Worm (Caenorhabditis elegans) whole organism, L4 larva: Measurements from ENCODE around the gene ser-6.
A peak's percentile ranks its signal among the peaks of the same experiment; 100 is the strongest.

ENCODE experiments used
- D1046.2 ChIP-seq: fragments of 200-800 bp; sonication (Bioruptor generic); IDR thresholded peaks from 2 replicates; pipeline ENCODE4 v1.3.6; 2022; ENCODE audit warnings: missing genetic modification characterization, missing compliant biosample characterization
- F10B5.3 ChIP-seq: sonication (generic microtip); optimal IDR thresholded peaks from 2 replicates; lab custom pipeline; 2016; ENCODE audit warnings: mild to moderate bottlenecking, missing genetic modification characterization, missing compliant biosample characterization
- F26F4.8 ChIP-seq: fragments of 200-800 bp; sonication (Bioruptor generic); conservative IDR thresholded peaks from 2 replicates; pipeline ENCODE4 v1.3.6; 2022; ENCODE audit warnings: missing genetic modification characterization, missing compliant biosample characterization
- F37D6.2 ChIP-seq: sonication (generic microtip); optimal IDR thresholded peaks from 2 replicates; lab custom pipeline; 2016; ENCODE audit warnings: mild to moderate bottlenecking, missing genetic modification characterization, missing compliant biosample characterization
- F49E8.2 ChIP-seq: sonication (generic microtip); optimal IDR thresholded peaks from 2 replicates; lab custom pipeline; 2016; ENCODE audit warnings: missing compliant biosample characterization, mild to moderate bottlenecking, missing genetic modification characterization, borderline replicate concordance
- T20F7.1 ChIP-seq: fragments of 200-800 bp; sonication (Bioruptor generic); optimal IDR thresholded peaks from 2 replicates; lab custom pipeline; 2018; ENCODE audit warnings: mild to moderate bottlenecking, missing genetic modification characterization, missing compliant biosample characterization
- Y105C5A.15 ChIP-seq: fragments of 200-800 bp; sonication (Bioruptor generic); IDR thresholded peaks from 2 replicates; pipeline ENCODE4 v1.3.6; 2022; ENCODE audit warnings: missing genetic modification characterization, missing compliant biosample characterization
- Y48G9A.11 ChIP-seq: fragments of 200-800 bp; sonication (Bioruptor generic); IDR thresholded peaks from 2 replicates; pipeline ENCODE4 v1.3.6; 2022; ENCODE audit warnings: missing genetic modification reagents, missing genetic modification characterization, missing compliant biosample characterization
- Y75B8A.6 ChIP-seq: fragments of 200-800 bp; sonication (Bioruptor generic); IDR thresholded peaks from 2 replicates; pipeline ENCODE4 v1.3.6; 2022; ENCODE audit warnings: missing genetic modification reagents, missing genetic modification characterization, missing compliant biosample characterization
- ZK337.2 ChIP-seq: fragments of 200-800 bp; sonication (Bioruptor generic); IDR thresholded peaks from 2 replicates; pipeline ENCODE4 v1.3.6; 2022; ENCODE audit warnings: missing genetic modification reagents, missing genetic modification characterization, missing compliant biosample characterization
- ZK546.5 ChIP-seq, 2 experiments: sonication (generic microtip); optimal IDR thresholded peaks; 2 replicates each; lab custom pipeline; 2017; ENCODE audit warnings: missing biosample characterization in 2 of 2, missing genetic modification characterization in 2 of 2
- aha-1 ChIP-seq: fragments of 150-350 bp; peaks from one replicate; lab custom pipeline; 2014; ENCODE audit warnings: missing biosample characterization, missing genetic modification characterization
- arid-1 ChIP-seq: fragments of 200-800 bp; sonication (Bioruptor generic); conservative IDR thresholded peaks from 2 replicates; pipeline ENCODE4 v1.3.6; 2022; ENCODE audit warnings: missing genetic modification reagents, missing genetic modification characterization, missing compliant biosample characterization
- ceh-32 ChIP-seq: sonication (generic microtip); optimal IDR thresholded peaks from 2 replicates; lab custom pipeline; 2016; ENCODE audit warnings: mild to moderate bottlenecking, missing genetic modification characterization, missing compliant biosample characterization; ENCODE audit not compliant: poor library complexity
- ceh-82 ChIP-seq: sonication (generic microtip); optimal IDR thresholded peaks from 2 replicates; lab custom pipeline; 2017; ENCODE audit warnings: missing biosample characterization, missing genetic modification characterization
- ces-1 ChIP-seq: fragments of 150-350 bp; sonication (generic microtip); optimal IDR thresholded peaks from 4 replicates; lab custom pipeline; 2014; ENCODE audit warnings: missing biosample characterization, missing genetic modification reagents, missing genetic modification characterization
- cey-2 ChIP-seq: sonication (generic microtip); optimal IDR thresholded peaks from 3 replicates; lab custom pipeline; 2017; ENCODE audit warnings: missing genetic modification characterization, mild to moderate bottlenecking, missing compliant biosample characterization, antibody characterized with exemption, borderline replicate concordance; ENCODE audit not compliant: insufficient read depth
- daf-16 ChIP-seq, 3 experiments: sonication (generic microtip); optimal IDR thresholded peaks; 2 replicates each; lab custom pipeline; 2016 to 2017; ENCODE audit warnings: missing genetic modification characterization in 3 of 3, missing genetic modification reagents in 3 of 3, mild to moderate bottlenecking in 2 of 3, missing compliant biosample characterization in 2 of 3, missing biosample characterization in 1 of 3, moderate library complexity in 1 of 3
- daf-19 ChIP-seq: fragments of 200-800 bp; sonication (Bioruptor generic); conservative IDR thresholded peaks from 2 replicates; pipeline ENCODE4 v1.3.6; 2022; ENCODE audit warnings: missing genetic modification characterization, missing compliant biosample characterization
- dmd-6 ChIP-seq: fragments of 200-800 bp; sonication (Bioruptor generic); IDR thresholded peaks from 2 replicates; pipeline ENCODE4 v1.3.6; 2022; ENCODE audit warnings: missing genetic modification reagents, missing genetic modification characterization, missing compliant biosample characterization
- dve-1 ChIP-seq: sonication (generic microtip); optimal IDR thresholded peaks from 2 replicates; lab custom pipeline; 2017; ENCODE audit warnings: antibody characterized with exemption, mild to moderate bottlenecking, missing genetic modification characterization, missing compliant biosample characterization; ENCODE audit not compliant: insufficient read depth
- egl-27 ChIP-seq: sonication (generic microtip); optimal IDR thresholded peaks from 3 replicates; lab custom pipeline; 2017; ENCODE audit warnings: missing biosample characterization, missing genetic modification reagents, missing genetic modification characterization
- fkh-10 ChIP-seq: fragments of 150-350 bp; optimal IDR thresholded peaks from 2 replicates; lab custom pipeline; 2014; ENCODE audit warnings: missing biosample characterization, missing genetic modification reagents, missing genetic modification characterization
- gei-8 ChIP-seq: fragments of 200-800 bp; sonication (Bioruptor generic); optimal IDR thresholded peaks from 2 replicates; lab custom pipeline; 2018; ENCODE audit warnings: mild to moderate bottlenecking, missing genetic modification characterization, missing compliant biosample characterization
- hlh-11 ChIP-seq: fragments of 200-800 bp; sonication (Bioruptor generic); optimal IDR thresholded peaks from 2 replicates; lab custom pipeline; 2018; ENCODE audit warnings: mild to moderate bottlenecking, missing genetic modification characterization, missing compliant biosample characterization
- jun-1 ChIP-seq: fragments of 150-350 bp; optimal IDR thresholded peaks from 2 replicates; lab custom pipeline; 2014; ENCODE audit warnings: missing biosample characterization, missing genetic modification reagents, missing genetic modification characterization
- lim-7 ChIP-seq: fragments of 200-800 bp; sonication (Bioruptor generic); IDR thresholded peaks from 2 replicates; pipeline ENCODE4 v1.3.6; 2022; ENCODE audit warnings: missing genetic modification characterization, missing compliant biosample characterization
- lin-15B ChIP-seq: fragments of 150-350 bp; sonication (generic microtip); optimal IDR thresholded peaks from 3 replicates; lab custom pipeline; 2014; ENCODE audit warnings: missing biosample characterization, missing genetic modification characterization
- lin-38 ChIP-seq: fragments of 200-800 bp; sonication (Bioruptor generic); IDR thresholded peaks from 2 replicates; pipeline ENCODE4 v1.3.6; 2022; ENCODE audit warnings: missing genetic modification reagents, missing genetic modification characterization, missing compliant biosample characterization
- nhr-111 ChIP-seq: fragments of 200-800 bp; sonication (Bioruptor generic); optimal IDR thresholded peaks from 2 replicates; lab custom pipeline; 2018; ENCODE audit warnings: mild to moderate bottlenecking, missing genetic modification characterization, missing compliant biosample characterization
- nhr-237 ChIP-seq: sonication (generic microtip); optimal IDR thresholded peaks from 2 replicates; lab custom pipeline; 2017; ENCODE audit warnings: missing biosample characterization, missing genetic modification characterization
- nhr-28 ChIP-seq: fragments of 150-350 bp; optimal IDR thresholded peaks from 2 replicates; lab custom pipeline; 2014; ENCODE audit warnings: missing biosample characterization, missing genetic modification characterization
- nhr-42 ChIP-seq: fragments of 200-800 bp; sonication (Bioruptor generic); IDR thresholded peaks from 2 replicates; pipeline ENCODE4 v1.3.6; 2022; ENCODE audit warnings: missing genetic modification characterization, missing compliant biosample characterization
- nhr-76 ChIP-seq: fragments of 150-350 bp; optimal IDR thresholded peaks from 2 replicates; lab custom pipeline; 2014; ENCODE audit warnings: missing biosample characterization, missing genetic modification characterization
- php-3 ChIP-seq: fragments of 200-800 bp; sonication (Bioruptor generic); IDR thresholded peaks from 2 replicates; pipeline ENCODE4 v1.3.6; 2022; ENCODE audit warnings: missing genetic modification reagents, missing genetic modification characterization, missing compliant biosample characterization
- pqm-1 ChIP-seq: sonication (generic microtip); optimal IDR thresholded peaks from 2 replicates; lab custom pipeline; 2017; ENCODE audit warnings: missing biosample characterization, missing genetic modification characterization
- rbr-2 ChIP-seq: sonication (generic microtip); optimal IDR thresholded peaks from 2 replicates; lab custom pipeline; 2016; ENCODE audit warnings: missing genotype, missing genetic modification characterization, missing compliant biosample characterization
- saeg-2 ChIP-seq: fragments of 200-800 bp; sonication (Bioruptor generic); IDR thresholded peaks from 2 replicates; pipeline ENCODE4 v1.3.6; 2022; ENCODE audit warnings: missing genetic modification reagents, missing genetic modification characterization, missing compliant biosample characterization
- sdz-12 ChIP-seq: fragments of 200-800 bp; sonication (Bioruptor generic); optimal IDR thresholded peaks from 2 replicates; lab custom pipeline; 2018; ENCODE audit warnings: mild to moderate bottlenecking, missing genetic modification characterization, missing compliant biosample characterization
- snpc-4 ChIP-seq: fragments of 150-350 bp; optimal IDR thresholded peaks from 2 replicates; lab custom pipeline; 2014; ENCODE audit warnings: missing biosample characterization, missing genetic modification characterization
- spr-1 ChIP-seq: sonication (generic microtip); optimal IDR thresholded peaks from 2 replicates; lab custom pipeline; 2016; ENCODE audit warnings: mild to moderate bottlenecking, missing genetic modification characterization, missing compliant biosample characterization
- spr-3 ChIP-seq: fragments of 200-800 bp; sonication (Bioruptor generic); optimal IDR thresholded peaks from 2 replicates; lab custom pipeline; 2018; ENCODE audit warnings: mild to moderate bottlenecking, missing genetic modification characterization, missing compliant biosample characterization
- zag-1 ChIP-seq: fragments of 150-350 bp; optimal IDR thresholded peaks from 2 replicates; lab custom pipeline; 2014; ENCODE audit warnings: missing biosample characterization, missing genetic modification characterization

Gene ser-6

ce11 chrIV:2928409-2928808, 31.5 kb upstream of the ser-6 start, which contains the start of gene manf-1 (continued):
- TF ChIP-seq ceh-32 (tag; lab: Kevin White, UChicago) (no peak), hlh-11 (tag; lab: Kevin White, UChicago) (peak; percentile 58), spr-1 (peak; percentile 3), php-3 (GFP tag; lab: Robert Waterston, UW) (no peak), spr-3 (GFP tag; lab: Kevin White, UChicago) (peak; percentile 48), ZK337.2 (GFP tag; lab: Robert Waterston, UW) (no peak), ZK546.5 (tag; optimal IDR thresholded peaks at IDR 0.05; lab: Kevin White, UChicago) (no peak), arid-1 (GFP tag; lab: Robert Waterston, UW) (peak; percentile 69), jun-1 (no peak), Y75B8A.6 (GFP tag; lab: Robert Waterston, UW) (no peak), sdz-12 (no peak), nhr-237 (tag; lab: Kevin White, UChicago) (no peak), F37D6.2 (tag; lab: Kevin White, UChicago) (peak; percentile 2), F10B5.3 (no peak), F49E8.2 (tag; lab: Kevin White, UChicago) (no peak), nhr-42 (GFP tag; lab: Robert Waterston, UW) (no peak), Y48G9A.11 (GFP tag; lab: Robert Waterston, UW) (no peak), ceh-82 (tag; lab: Kevin White, UChicago) (no peak), saeg-2 (GFP tag; lab: Robert Waterston, UW) (no peak), rbr-2 (tag; lab: Kevin White, UChicago) (peak; percentile 54), dve-1 (tag; lab: Kevin White, UChicago) (peak; percentile 77), nhr-111 (GFP tag; lab: Kevin White, UChicago) (no peak), lim-7 (no peak), cey-2 (no peak), ces-1 (no peak), T20F7.1 (GFP tag; lab: Kevin White, UChicago) (no peak), gei-8 (GFP tag; lab: Kevin White, UChicago) (no peak)

- TF ChIP-seq lin-15B (tag; lab: Kevin White, UChicago) (no peak), dve-1 (tag; lab: Kevin White, UChicago) (peak; percentile 11), hlh-11 (tag; lab: Kevin White, UChicago) (peak; percentile 7), lin-38 (GFP tag; lab: Robert Waterston, UW) (no peak), dmd-6 (GFP tag; lab: Robert Waterston, UW) (peak; percentile 20; the same call in 1 of the 2 replicates), Y105C5A.15 (GFP tag; lab: Robert Waterston, UW) (no peak), daf-16 (GFP tag; optimal IDR thresholded peaks at IDR 0.05; lab: Kevin White, UChicago) (no peak), daf-16 (tag; optimal IDR thresholded peaks at IDR 0.05; lab: Kevin White, UChicago) (peak; percentile 50), nhr-28 (tag; lab: Kevin White, UChicago) (peak; percentile 28), nhr-76 (tag; lab: Kevin White, UChicago) (no peak), aha-1 (peak; percentile 74), pqm-1 (tag; lab: Kevin White, UChicago) (peak; percentile 1)
Measured at ce11 chrIV:2931228-2931627, 28.7 kb upstream of the ser-6 start, which contains the start of gene samt-1. samt-1 (plus strand) TSS chrIV:2931403.

ce11 chrIV:2935194-2935593, 24.7 kb upstream of the ser-6 start:
- TF ChIP-seq zag-1 (tag; lab: Kevin White, UChicago) (no peak), lim-7 (no peak), lin-15B (tag; lab: Kevin White, UChicago) (no peak), spr-1 (no peak), fkh-10 (GFP tag; lab: Kevin White, UChicago) (no peak), D1046.2 (GFP tag; lab: Robert Waterston, UW) (no peak), gei-8 (GFP tag; lab: Kevin White, UChicago) (no peak), nhr-42 (GFP tag; lab: Robert Waterston, UW) (no peak), lin-38 (GFP tag; lab: Robert Waterston, UW) (no peak), cey-2 (no peak), F26F4.8 (GFP tag; lab: Robert Waterston, UW) (no peak), daf-19 (no peak), egl-27 (tag; lab: Kevin White, UChicago) (no peak), snpc-4 (tag; lab: Kevin White, UChicago) (no peak)
